Worm (Caenorhabditis elegans) whole organism, late embryonic: ENCODE measurements around the gene F53B7.7.

Source experiments
- C08G9.2 ChIP-seq: sonication (generic microtip); optimal IDR thresholded peaks from 2 replicates; lab custom pipeline; 2016; ENCODE audit warnings: mild to moderate bottlenecking, missing genetic modification characterization, moderate library complexity, missing compliant biosample characterization
- C38D4.7 ChIP-seq: fragments of 200-800 bp; sonication (Bioruptor generic); optimal IDR thresholded peaks from 2 replicates; lab custom pipeline; 2018; ENCODE audit warnings: mild to moderate bottlenecking, missing genetic modification characterization, moderate library complexity, missing compliant biosample characterization
- K02D7.2 ChIP-seq: sonication (generic microtip); optimal IDR thresholded peaks from 2 replicates; lab custom pipeline; 2017; ENCODE audit warnings: mild to moderate bottlenecking, missing genetic modification characterization, missing compliant biosample characterization
- T23F11.4 ChIP-seq: fragments of 200-800 bp; sonication (Bioruptor generic); optimal IDR thresholded peaks from 2 replicates; lab custom pipeline; 2018; ENCODE audit warnings: mild to moderate bottlenecking, missing genetic modification characterization, missing compliant biosample characterization
- Y22D7AL.16 ChIP-seq: sonication (generic microtip); optimal IDR thresholded peaks from 2 replicates; lab custom pipeline; 2016; ENCODE audit warnings: missing genetic modification characterization, missing compliant biosample characterization
- ahr-1 ChIP-seq: sonication (generic microtip); optimal IDR thresholded peaks from 2 replicates; lab custom pipeline; 2016; ENCODE audit warnings: missing genetic modification characterization, missing compliant biosample characterization
- ama-1 ChIP-seq: fragments of 150-350 bp; optimal IDR thresholded peaks from 2 replicates; lab custom pipeline; 2014
- ceh-14 ChIP-seq: sonication (generic microtip); optimal IDR thresholded peaks from 2 replicates; lab custom pipeline; 2016; ENCODE audit warnings: missing genotype, missing genetic modification characterization, missing compliant biosample characterization
- ceh-18 ChIP-seq: sonication (generic microtip); optimal IDR thresholded peaks from 2 replicates; lab custom pipeline; 2016; ENCODE audit warnings: missing genetic modification characterization, missing compliant biosample characterization
- ceh-19 ChIP-seq: fragments of 200-800 bp; sonication (Bioruptor generic); optimal IDR thresholded peaks from 2 replicates; lab custom pipeline; 2018; ENCODE audit warnings: mild to moderate bottlenecking, missing genetic modification characterization, missing compliant biosample characterization
- ceh-2 ChIP-seq: sonication (generic microtip); optimal IDR thresholded peaks from 2 replicates; lab custom pipeline; 2016; ENCODE audit warnings: missing genotype, missing genetic modification characterization, missing compliant biosample characterization
- ceh-22 ChIP-seq: sonication (generic microtip); optimal IDR thresholded peaks from 2 replicates; lab custom pipeline; 2017; ENCODE audit warnings: missing biosample characterization, missing genetic modification characterization
- ceh-24 ChIP-seq: sonication (generic microtip); optimal IDR thresholded peaks from 2 replicates; lab custom pipeline; 2016; ENCODE audit warnings: mild to moderate bottlenecking, missing genetic modification characterization, missing compliant biosample characterization
- ceh-48 ChIP-seq: sonication (generic microtip); optimal IDR thresholded peaks from 2 replicates; lab custom pipeline; 2016; ENCODE audit warnings: missing genetic modification characterization, inconsistent platforms, missing compliant biosample characterization
- ceh-6 ChIP-seq: fragments of 200-800 bp; sonication (Bioruptor generic); optimal IDR thresholded peaks from 2 replicates; lab custom pipeline; 2018; ENCODE audit warnings: mild to moderate bottlenecking, missing genetic modification characterization, missing compliant biosample characterization
- ceh-9 ChIP-seq: sonication (generic microtip); optimal IDR thresholded peaks from 2 replicates; lab custom pipeline; 2016; ENCODE audit warnings: mild to moderate bottlenecking, missing genetic modification characterization, inconsistent platforms, missing compliant biosample characterization
- dmd-4 ChIP-seq: sonication (generic microtip); optimal IDR thresholded peaks from 2 replicates; lab custom pipeline; 2016; ENCODE audit warnings: borderline replicate concordance, missing genetic modification characterization, missing compliant biosample characterization
- dve-1 ChIP-seq: sonication (generic microtip); optimal IDR thresholded peaks from 2 replicates; lab custom pipeline; 2017; ENCODE audit warnings: antibody characterized with exemption, mild to moderate bottlenecking, missing genetic modification characterization, missing compliant biosample characterization
- elt-2 ChIP-seq: sonication (generic microtip); optimal IDR thresholded peaks from 2 replicates; lab custom pipeline; 2016; ENCODE audit warnings: missing genetic modification reagents, missing genetic modification characterization, missing compliant biosample characterization
- ets-4 ChIP-seq: sonication (generic microtip); optimal IDR thresholded peaks from 2 replicates; lab custom pipeline; 2016; ENCODE audit warnings: missing genetic modification characterization, missing compliant biosample characterization
- fkh-10 ChIP-seq: fragments of 150-350 bp; optimal IDR thresholded peaks from 2 replicates; lab custom pipeline; 2014; ENCODE audit warnings: missing biosample characterization, missing genetic modification reagents, missing genetic modification characterization
- gmeb-2 ChIP-seq: sonication (generic microtip); optimal IDR thresholded peaks from 2 replicates; lab custom pipeline; 2016; ENCODE audit warnings: missing genetic modification characterization, inconsistent platforms, missing compliant biosample characterization
- hlh-13 ChIP-seq: fragments of 200-800 bp; sonication (Bioruptor generic); optimal IDR thresholded peaks from 2 replicates; lab custom pipeline; 2018; ENCODE audit warnings: mild to moderate bottlenecking, missing genetic modification characterization, missing compliant biosample characterization
- hlh-30 ChIP-seq: sonication (generic microtip); optimal IDR thresholded peaks from 2 replicates; lab custom pipeline; 2017; ENCODE audit warnings: antibody characterized with exemption, missing genetic modification characterization, missing compliant biosample characterization; ENCODE audit not compliant: insufficient read depth
- hlh-6 ChIP-seq: sonication (generic microtip); optimal IDR thresholded peaks from 2 replicates; lab custom pipeline; 2016; ENCODE audit warnings: missing genotype, missing genetic modification characterization, missing compliant biosample characterization
- lim-6 ChIP-seq: sonication (generic microtip); optimal IDR thresholded peaks from 2 replicates; lab custom pipeline; 2016; ENCODE audit warnings: missing genetic modification characterization, missing compliant biosample characterization
- madf-2 ChIP-seq: sonication (generic microtip); optimal IDR thresholded peaks from 2 replicates; lab custom pipeline; 2017; ENCODE audit warnings: missing genetic modification characterization, missing compliant biosample characterization
- mec-3 ChIP-seq: sonication (generic microtip); optimal IDR thresholded peaks from 2 replicates; lab custom pipeline; 2016; ENCODE audit warnings: borderline replicate concordance, missing genetic modification characterization, missing compliant biosample characterization
- nhr-232 ChIP-seq: sonication (generic microtip); optimal IDR thresholded peaks from 2 replicates; lab custom pipeline; 2016; ENCODE audit warnings: missing genetic modification characterization, missing compliant biosample characterization
- npax-4 ChIP-seq: sonication (generic microtip); optimal IDR thresholded peaks from 2 replicates; lab custom pipeline; 2016; ENCODE audit warnings: missing genetic modification characterization, missing compliant biosample characterization
- pat-9 ChIP-seq: fragments of 200-800 bp; sonication (Bioruptor generic); optimal IDR thresholded peaks from 2 replicates; lab custom pipeline; 2018; ENCODE audit warnings: mild to moderate bottlenecking, missing genetic modification characterization, moderate library complexity, missing compliant biosample characterization
- pax-1 ChIP-seq: fragments of 150-350 bp; optimal IDR thresholded peaks from 2 replicates; lab custom pipeline; 2014; ENCODE audit warnings: missing biosample characterization, missing genetic modification characterization
- pha-2 ChIP-seq: sonication (generic microtip); optimal IDR thresholded peaks from 2 replicates; lab custom pipeline; 2017; ENCODE audit warnings: mild to moderate bottlenecking, missing genetic modification characterization, missing compliant biosample characterization
- pqm-1 ChIP-seq: sonication (generic microtip); optimal IDR thresholded peaks from 2 replicates; lab custom pipeline; 2016; ENCODE audit warnings: missing genetic modification characterization, missing compliant biosample characterization
- ref-2 ChIP-seq: sonication (generic microtip); optimal IDR thresholded peaks from 2 replicates; lab custom pipeline; 2016; ENCODE audit warnings: missing genetic modification characterization, missing compliant biosample characterization
- rnt-1 ChIP-seq: sonication (generic microtip); optimal IDR thresholded peaks from 2 replicates; lab custom pipeline; 2016; ENCODE audit warnings: missing genetic modification characterization, missing compliant biosample characterization
- sdc-2 ChIP-seq: sonication (generic microtip); optimal IDR thresholded peaks from 2 replicates; lab custom pipeline; 2016; ENCODE audit warnings: missing genotype, missing genetic modification characterization, missing compliant biosample characterization
- sox-4 ChIP-seq: sonication (generic microtip); optimal IDR thresholded peaks from 2 replicates; lab custom pipeline; 2017; ENCODE audit warnings: mild to moderate bottlenecking, missing genetic modification characterization, inconsistent platforms, missing compliant biosample characterization
- tbx-2 ChIP-seq: sonication (generic microtip); optimal IDR thresholded peaks from 2 replicates; lab custom pipeline; 2016; ENCODE audit warnings: missing genetic modification characterization, missing compliant biosample characterization
- unc-3 ChIP-seq, 2 experiments: fragments of 200-800 bp in 1 of 2; sonication (Bioruptor generic) in 1 of 2; sonication (generic microtip) in 1 of 2; conservative IDR thresholded peaks in 1 of 2; optimal IDR thresholded peaks in 1 of 2; 2 replicates each; pipeline versions ENCODE4 v1.3.6 to Lab custom; 2016 to 2022; ENCODE audit warnings: missing compliant biosample characterization in 2 of 2, missing genetic modification characterization in 2 of 2, missing genetic modification reagents in 1 of 2
- unc-55 ChIP-seq: sonication (generic microtip); optimal IDR thresholded peaks from 2 replicates; lab custom pipeline; 2017; ENCODE audit warnings: missing biosample characterization, missing genetic modification reagents, missing genetic modification characterization
- unc-86 ChIP-seq: sonication (generic microtip); optimal IDR thresholded peaks from 2 replicates; lab custom pipeline; 2016; ENCODE audit warnings: missing genetic modification characterization, missing compliant biosample characterization
- zip-5 ChIP-seq: sonication (generic microtip); optimal IDR thresholded peaks from 2 replicates; lab custom pipeline; 2016; ENCODE audit warnings: missing genetic modification characterization, missing compliant biosample characterization
- ztf-16 ChIP-seq: sonication (generic microtip); optimal IDR thresholded peaks from 2 replicates; lab custom pipeline; 2017; ENCODE audit warnings: missing genetic modification characterization, missing compliant biosample characterization

The F53B7.7 gene

DNA sequence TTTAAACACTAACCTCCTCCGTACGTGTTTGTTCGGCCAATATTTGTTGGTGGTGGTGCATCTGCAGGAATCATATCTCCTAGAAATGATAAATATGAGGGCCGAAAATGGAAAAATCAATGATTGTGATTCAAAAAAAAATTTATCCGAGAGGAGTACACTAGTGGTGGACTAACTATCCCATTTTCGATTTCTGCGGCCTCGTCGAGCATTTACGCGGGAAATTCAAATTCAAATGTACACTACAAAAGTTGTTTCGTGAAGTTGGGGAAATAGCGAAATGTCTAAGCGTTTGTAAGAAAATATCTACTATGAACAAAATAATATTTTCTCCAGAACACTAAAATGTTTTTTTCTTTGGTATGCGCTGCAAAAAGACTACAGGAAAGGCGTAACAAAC, 30.4 kb downstream of the F53B7.7 start (continued):
- TF ChIP-seq fkh-10 (GFP tag; lab: Kevin White, UChicago) (no peak), ceh-19 (GFP tag; lab: Kevin White, UChicago) (no peak), elt-2 (tag; lab: Kevin White, UChicago) (peak; percentile 64), madf-2 (tag; lab: Kevin White, UChicago) (peak; percentile 35), hlh-30 (tag; lab: Kevin White, UChicago) (no peak), ets-4 (tag; lab: Kevin White, UChicago) (peak; percentile 89), pax-1 (tag; lab: Kevin White, UChicago) (peak; percentile 11), unc-55 (GFP tag; lab: Kevin White, UChicago) (no peak), ztf-16 (peak; percentile 50), Y22D7AL.16 (tag; lab: Kevin White, UChicago) (no peak), sdc-2 (peak; percentile 8), tbx-2 (peak; percentile 87), pat-9 (tag; lab: Kevin White, UChicago) (no peak), nhr-232 (tag; lab: Kevin White, UChicago) (no peak), hlh-6 (peak; percentile 59), ceh-14 (peak; percentile 85), C38D4.7 (GFP tag; lab: Kevin White, UChicago) (no peak), npax-4 (tag; lab: Kevin White, UChicago) (no peak), ama-1 (lab: Kevin White, UChicago) (no peak), mec-3 (tag; lab: Kevin White, UChicago) (peak; percentile 71), gmeb-2 (tag; lab: Kevin White, UChicago) (no peak), dve-1 (tag; lab: Kevin White, UChicago) (no peak), pqm-1 (tag; lab: Kevin White, UChicago) (no peak), ahr-1 (peak; percentile 25)

DNA sequence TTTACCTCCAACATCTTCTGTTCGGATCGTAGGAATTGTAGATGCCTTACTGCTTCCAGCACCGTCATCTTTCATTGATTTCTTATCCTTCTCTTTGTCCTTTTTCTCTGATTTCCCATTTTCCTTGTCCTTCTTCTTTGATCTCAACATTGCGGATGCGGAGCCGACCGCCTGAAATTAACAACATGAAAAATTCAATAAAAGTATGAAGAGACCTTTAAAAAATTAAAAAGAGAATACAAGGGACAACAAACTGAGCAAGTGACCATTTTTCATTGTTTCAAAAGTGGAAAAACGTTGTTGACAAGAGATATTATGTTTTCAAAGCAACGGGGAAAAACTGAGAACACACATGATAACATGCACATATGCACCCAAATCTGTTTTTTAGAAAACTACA, 31.8 kb downstream of the F53B7.7 start:
- TF ChIP-seq ceh-48 (tag; lab: Kevin White, UChicago), result no peak

DNA sequence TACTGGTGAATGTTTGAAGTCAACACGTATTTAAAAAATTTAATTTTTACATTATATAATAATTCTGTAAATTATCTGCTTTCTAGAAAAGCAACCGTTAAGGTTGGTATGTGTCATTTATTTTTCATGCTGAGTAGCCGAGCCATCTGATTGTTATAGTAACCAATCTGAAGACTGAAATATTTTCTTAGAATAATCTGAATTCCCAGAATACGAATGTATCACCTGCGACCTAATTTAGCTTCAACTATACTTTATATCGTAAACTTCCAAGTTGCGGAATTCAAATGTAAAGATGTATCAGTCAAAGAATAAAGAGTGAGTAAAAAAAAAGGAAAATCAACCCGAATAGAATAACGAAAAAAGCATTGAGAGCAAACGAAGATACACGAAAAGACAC, 34.3 kb downstream of the F53B7.7 start:
- TF ChIP-seq pax-1 (tag; lab: Kevin White, UChicago) (no peak), K02D7.2 (no peak), ceh-14 (no peak), zip-5 (no peak), dmd-4 (no peak), elt-2 (tag; lab: Kevin White, UChicago) (no peak), ztf-16 (no peak), lim-6 (tag; lab: Kevin White, UChicago) (no peak), unc-86 (tag; lab: Kevin White, UChicago) (no peak)

DNA sequence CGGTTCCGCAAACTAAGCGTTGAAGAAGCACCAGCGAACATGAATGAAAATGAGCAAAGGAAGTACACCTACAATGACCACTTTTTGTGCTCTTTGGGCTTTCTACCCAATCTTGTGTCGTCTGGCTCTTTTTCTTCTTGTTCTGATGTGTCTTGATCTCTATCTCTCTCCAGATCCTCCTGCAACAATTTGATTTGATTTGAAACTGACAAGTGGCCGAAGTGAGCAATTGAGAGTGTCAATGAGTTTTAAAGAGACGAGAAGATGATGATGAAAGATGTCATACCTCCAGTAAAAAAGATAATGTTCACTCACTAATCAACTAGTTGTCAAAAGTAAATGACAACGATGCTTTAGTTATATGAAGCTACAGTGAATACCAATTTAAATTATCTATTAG, 35.9 kb downstream of the F53B7.7 start, which contains the start of gene pptr-2:
Gene pptr-2 (minus strand): TSS at position 184 of the 400 bp plus-strand sequence.
- TF ChIP-seq unc-55 (GFP tag; lab: Kevin White, UChicago) (peak; percentile 92), rnt-1 (peak; percentile 32), T23F11.4 (GFP tag; lab: Kevin White, UChicago) (no peak), ceh-19 (GFP tag; lab: Kevin White, UChicago) (no peak)
- TF ChIP-seq, all 69 proteins: peak for 2

DNA sequence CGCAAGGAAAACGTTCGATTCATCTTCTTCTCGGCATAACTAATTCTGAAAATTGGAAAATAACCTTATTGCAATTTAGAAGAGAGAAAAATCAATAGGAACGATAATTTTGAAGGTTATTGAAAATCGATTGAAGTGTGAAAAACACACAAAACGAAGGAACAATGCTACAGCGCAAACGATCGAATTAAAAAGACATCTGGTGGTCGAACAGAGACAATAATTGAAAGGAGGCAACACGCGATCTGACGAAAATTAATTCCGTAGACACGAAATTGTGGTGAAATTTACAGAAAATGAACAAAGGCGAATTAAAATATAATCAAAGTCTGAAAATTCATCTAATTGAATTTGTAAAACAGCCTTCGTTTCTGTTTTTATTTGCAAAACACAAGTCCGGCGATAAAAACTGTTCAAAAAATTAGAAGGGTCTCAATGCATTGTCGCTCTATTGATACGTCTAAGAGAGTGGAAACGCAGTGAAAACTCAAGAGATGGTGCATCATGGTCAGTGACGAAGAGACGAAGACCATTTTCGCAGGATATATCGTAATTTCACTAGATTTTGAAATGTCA, 40.6 kb downstream of the F53B7.7 start, which contains the start of gene pak-2:
Gene pak-2 (minus strand): TSS at position 51 of the 576 bp plus-strand sequence.
- TF ChIP-seq ceh-22 (tag; lab: Kevin White, UChicago), result no peak
- peak; percentile 19 for TF ChIP-seq dve-1 (tag; lab: Kevin White, UChicago)
- TF ChIP-seq unc-3 (GFP tag; conservative IDR thresholded peaks at IDR 0.05; lab: Robert Waterston, UW), result no peak
- TF ChIP-seq unc-3 (tag; optimal IDR thresholded peaks at IDR 0.05; lab: Kevin White, UChicago), result peak; percentile 77
- TF ChIP-seq ceh-2 (tag; lab: Kevin White, UChicago), result peak; percentile 93
- TF ChIP-seq pax-1 (tag; lab: Kevin White, UChicago), result peak; percentile 42
- peak; percentile 73 for TF ChIP-seq hlh-6
- no peak for TF ChIP-seq hlh-13 (GFP tag; lab: Kevin White, UChicago)
- TF ChIP-seq fkh-10 (GFP tag; lab: Kevin White, UChicago), result no peak
- TF ChIP-seq ceh-24 (tag; lab: Kevin White, UChicago), result no peak
- TF ChIP-seq pha-2, result peak; percentile 44
- TF ChIP-seq ceh-18, result peak; percentile 83
- peak; percentile 94 for TF ChIP-seq zip-5
- TF ChIP-seq C08G9.2 (tag; lab: Kevin White, UChicago), result peak; percentile 96
- peak; percentile 0 for TF ChIP-seq sox-4 (tag; lab: Kevin White, UChicago)
- peak; percentile 94 for TF ChIP-seq rnt-1
- peak; percentile 43 for TF ChIP-seq ceh-6 (GFP tag; lab: Kevin White, UChicago)
- no peak for TF ChIP-seq ceh-9 (tag; lab: Kevin White, UChicago)
- peak; percentile 97 for TF ChIP-seq ref-2
- TF ChIP-seq madf-2 (tag; lab: Kevin White, UChicago), result peak; percentile 45
